Fruit fly (Drosophila melanogaster) whole organism, adult: ENCODE measurements around the gene ppk19.

ENCODE experiments used
- CG1620 ChIP-seq: fragments of 200-800 bp; sonication (Bioruptor generic); optimal IDR thresholded peaks from 2 replicates; lab custom pipeline; 2016; ENCODE audit warnings: missing biosample characterization, missing genetic modification characterization
- Crg-1 ChIP-seq: fragments of 200-800 bp; sonication (Bioruptor generic); optimal IDR thresholded peaks from 2 replicates; lab custom pipeline; 2016; ENCODE audit warnings: missing biosample characterization, missing genetic modification characterization
- Mnt ChIP-seq: fragments of 200-800 bp; sonication (Bioruptor generic); optimal IDR thresholded peaks from 2 replicates; lab custom pipeline; 2016; ENCODE audit warnings: missing biosample characterization, mild to moderate bottlenecking, missing genetic modification characterization
- cnc ChIP-seq, 2 experiments: fragments of >200 bp; optimal IDR thresholded peaks; 2 replicates each; lab custom pipeline; 2017
- kay ChIP-seq: fragments of 200-800 bp; sonication (Bioruptor generic); peaks from one replicate; lab custom pipeline; 2016; ENCODE audit warnings: missing biosample characterization, missing genetic modification characterization, borderline replicate concordance

DNA sequence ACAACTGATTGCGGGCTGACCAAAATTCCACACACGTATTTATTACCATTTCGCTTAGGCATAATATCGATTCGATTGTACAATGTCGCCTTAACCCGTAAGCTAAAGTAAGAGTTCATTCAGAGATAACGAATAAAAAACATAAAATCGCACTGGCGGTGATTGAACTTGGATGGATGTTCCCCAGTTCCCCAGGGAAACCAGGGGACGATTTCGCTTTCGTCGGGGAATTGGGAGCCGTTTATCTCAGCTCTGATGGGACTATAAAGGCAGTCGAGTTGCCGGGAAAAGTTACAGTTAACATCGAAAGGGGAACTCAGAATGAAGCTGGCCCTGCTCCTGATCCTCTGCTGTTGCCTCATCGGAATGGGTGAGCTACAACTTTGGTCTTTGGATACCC, 50.0 kb downstream of the ppk19 start, which contains the start of gene CG34296:
- no peak for TF ChIP-seq CG1620
- TF ChIP-seq cnc (optimal IDR thresholded peaks at IDR 0.05; lab: Kevin White, UChicago), result no peak
- no peak for TF ChIP-seq Mnt
- no peak for TF ChIP-seq kay (GFP tag; lab: Kevin White, UChicago)
- no peak for TF ChIP-seq Crg-1 (GFP tag; lab: Kevin White, UChicago)
